Worm (Caenorhabditis elegans) whole organism, L4 larva: ENCODE results near the gene sun-1.

Experiments
- lin-15B ChIP-seq: fragments of 150-350 bp; sonication (generic microtip); optimal IDR thresholded peaks from 3 replicates; lab custom pipeline; 2014; ENCODE audit warnings: missing biosample characterization, missing genetic modification characterization
- mdl-1 ChIP-seq, 2 experiments: fragments of 150-350 bp in 1 of 2; sonication (generic microtip) in 1 of 2; optimal IDR thresholded peaks; 2 replicates each; lab custom pipeline; 2014 to 2017; ENCODE audit warnings: missing biosample characterization in 2 of 2, missing genetic modification characterization in 2 of 2
- pha-4 ChIP-seq, 2 experiments: fragments of 150-350 bp in 1 of 2; fragments of 200-800 bp in 1 of 2; sonication (Bioruptor generic) in 1 of 2; IDR thresholded peaks in 1 of 2; optimal IDR thresholded peaks in 1 of 2; 2 replicates each; pipeline versions ENCODE4 v1.3.6 to Lab custom; 2014 to 2022; ENCODE audit warnings: missing genetic modification characterization in 2 of 2, missing genetic modification reagents in 2 of 2, missing biosample characterization in 1 of 2, missing compliant biosample characterization in 1 of 2
- unc-62 ChIP-seq, 3 experiments: fragments of 150-350 bp in 1 of 3; sonication (generic microtip); optimal IDR thresholded peaks in 2 of 3; peaks in 1 of 3; 1 replicate in 1 of 3; 2 replicates in 2 of 3; lab custom pipeline; 2014 to 2017; ENCODE audit warnings: missing biosample characterization in 3 of 3, missing genetic modification characterization in 3 of 3, missing genetic modification reagents in 3 of 3, missing genotype in 1 of 3

DNA sequence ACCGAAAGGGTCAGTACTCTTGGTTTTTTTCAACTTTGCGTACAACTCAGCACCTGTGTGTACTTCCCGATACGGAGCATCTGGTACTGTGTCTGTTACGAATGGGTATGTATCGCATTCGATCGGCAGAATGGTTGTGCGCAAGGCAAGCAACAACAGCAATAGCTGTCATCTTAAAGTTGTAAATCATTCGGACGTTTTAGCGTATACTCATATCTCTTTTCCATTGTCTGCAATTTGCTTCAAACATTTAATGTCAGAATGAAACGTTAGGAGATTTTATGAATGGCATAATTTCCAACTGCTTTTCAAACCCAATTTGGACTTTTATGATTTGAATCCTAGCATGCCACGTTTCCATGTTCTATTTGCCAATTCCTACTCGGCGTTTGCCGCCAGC, 36.3 kb downstream of the sun-1 start:
- TF ChIP-seq pha-4 (GFP tag; IDR thresholded peaks at IDR 0.05; lab: Robert Waterston, UW), result no peak
- TF ChIP-seq pha-4 (tag; optimal IDR thresholded peaks at IDR 0.05; lab: Kevin White, UChicago), result no peak
- peak in 1 of 2 experiments; percentile 38 for TF ChIP-seq unc-62 (GFP tag; optimal IDR thresholded peaks at IDR 0.05 in 1 of 2; lab: Kevin White, UChicago)
- no peak for TF ChIP-seq unc-62 (tag; optimal IDR thresholded peaks at IDR 0.05; lab: Kevin White, UChicago)
- TF ChIP-seq lin-15B (tag; lab: Kevin White, UChicago), result no peak
- TF ChIP-seq mdl-1 (tag; optimal IDR thresholded peaks at IDR 0.05; lab: Kevin White, UChicago), result no peak
